Fruit fly (Drosophila melanogaster): ENCODE measurements around the gene 5PtaseI.
A peak's percentile ranks its signal among the peaks of the same experiment; 100 is the strongest.

The 5PtaseI gene

DNA sequence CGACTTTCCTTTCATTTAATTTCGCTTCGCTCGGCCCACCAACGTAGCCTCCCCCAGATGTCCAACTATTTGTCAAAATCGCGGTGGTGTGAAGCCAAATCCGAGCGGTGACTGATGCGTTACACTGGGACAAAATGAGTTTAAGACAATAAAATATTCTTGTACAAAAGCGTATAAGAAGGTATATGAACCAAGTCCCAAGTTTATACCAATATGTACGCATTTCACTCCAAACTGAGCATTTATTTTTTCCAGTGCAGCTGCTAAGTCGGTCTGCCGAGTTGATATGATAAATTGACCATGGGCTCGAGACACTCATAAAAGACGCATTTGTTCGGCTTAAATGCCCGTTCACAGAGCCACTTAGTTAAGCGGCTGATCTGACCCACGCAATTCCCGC, 40.2 kb downstream of the 5PtaseI start (continued):
- TF ChIP-seq CG15601 (tag; optimal IDR thresholded peaks at IDR 0.05) (no peak), CrebB (tag; optimal IDR thresholded peaks at IDR 0.05) (no peak), MTF-1 (GFP tag; optimal IDR thresholded peaks at IDR 0.05; ENCODE audit: borderline replicate concordance) (peak; percentile 8), bbx (GFP tag; IDR thresholded peaks at IDR 0.05; ENCODE audit: partially characterized antibody) (no peak), Dad (GFP tag; optimal IDR thresholded peaks at IDR 0.05) (peak; percentile 50), CG32772 (GFP tag; IDR thresholded peaks at IDR 0.05) (peak; percentile 29; the same call in 1 of the 2 replicates), CG13624 (GFP tag; optimal IDR thresholded peaks at IDR 0.05) (no peak), Dip2 (GFP tag; IDR thresholded peaks at IDR 0.05) (no peak), ttk (GFP tag; IDR thresholded peaks at IDR 0.05) (0 out of 2 replicates have a peak, but pooled peaks have one; percentile 24), hbn (GFP tag; IDR thresholded peaks at IDR 0.05; ENCODE audit: partially characterized antibody) (no peak), kni (GFP tag; optimal IDR thresholded peaks at IDR 0.05) (no peak), CG14014 (GFP tag; IDR thresholded peaks at IDR 0.05) (no peak), grau (tag; optimal IDR thresholded peaks at IDR 0.05) (peak; percentile 47), tap (tag; optimal IDR thresholded peaks at IDR 0.05) (peak; percentile 45), CG14860 (GFP tag; IDR thresholded peaks at IDR 0.05; ENCODE audit: partially characterized antibody) (no peak), hkb (optimal IDR thresholded peaks at IDR 0.05) (no peak), hkb (GFP tag; IDR thresholded peaks at IDR 0.05) (peak; percentile 10; the same call in 1 of the 2 replicates), dmrt11E (tag; optimal IDR thresholded peaks at IDR 0.05) (peak; percentile 48), vnd (GFP tag; IDR thresholded peaks at IDR 0.05; ENCODE audit: partially characterized antibody) (no peak), Lim3 (GFP tag; IDR thresholded peaks at IDR 0.05) (no peak), CG1024 (GFP tag; IDR thresholded peaks at IDR 0.05) (peak; percentile 72), ash1 (GFP tag; optimal IDR thresholded peaks at IDR 0.05) (no peak), ab (GFP tag; optimal IDR thresholded peaks at IDR 0.05) (no peak)

DNA sequence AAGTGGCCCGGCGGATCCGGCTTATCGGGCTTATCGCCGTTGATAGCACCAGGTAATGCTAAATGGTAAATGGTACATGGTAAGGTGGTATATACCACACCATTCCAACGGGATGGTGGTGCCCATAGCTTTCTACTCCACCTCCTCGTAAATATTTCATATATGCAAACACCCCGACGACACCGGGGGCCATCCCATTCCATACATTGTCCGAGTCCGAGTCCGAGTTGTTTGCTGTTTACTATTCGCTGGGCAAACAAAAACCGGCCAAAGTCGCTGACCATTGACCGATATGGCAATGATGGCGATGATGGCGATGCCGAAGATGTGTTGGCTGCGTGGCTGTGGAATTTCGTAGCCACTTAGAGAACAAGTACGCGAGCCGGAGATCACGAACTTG, 40.9 kb downstream of the 5PtaseI start:
- TF ChIP-seq sens (GFP tag) (peak; percentile 60), Med (GFP tag) (peak; percentile 15), CG12769 (tag; optimal IDR thresholded peaks at IDR 0.05) (peak; percentile 6), Sry-δ (GFP tag; optimal IDR thresholded peaks at IDR 0.05) (no peak), sd (tag; optimal IDR thresholded peaks at IDR 0.05) (peak; percentile 13), ATbp (GFP tag; optimal IDR thresholded peaks at IDR 0.05) (peak; percentile 27), Hey (tag; optimal IDR thresholded peaks at IDR 0.05) (no peak)

DNA sequence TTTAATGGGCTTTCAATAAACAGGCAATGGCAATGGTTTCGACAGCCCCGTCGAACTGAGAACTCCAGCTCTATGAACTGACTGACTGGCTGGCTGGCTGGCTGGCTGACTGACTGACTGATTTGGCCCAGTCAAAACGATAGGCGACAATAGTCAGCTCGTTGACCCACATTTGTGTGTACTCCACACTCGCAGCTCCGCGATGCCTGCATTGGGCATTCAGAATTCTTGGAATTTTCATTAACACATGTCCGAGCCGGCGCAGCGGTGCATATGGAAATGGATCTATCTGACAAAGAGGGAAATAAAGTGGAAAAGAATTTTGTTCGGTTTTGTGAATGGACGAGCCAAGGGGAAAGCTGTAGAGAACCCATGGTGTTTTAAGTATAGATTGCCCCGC, 42.7 kb downstream of the 5PtaseI start:
- TF ChIP-seq CG7745 (tag; optimal IDR thresholded peaks at IDR 0.05), result no peak
- TF ChIP-seq CG16815 (GFP tag; optimal IDR thresholded peaks at IDR 0.05), result no peak
- peak; percentile 45 for TF ChIP-seq sd (tag; optimal IDR thresholded peaks at IDR 0.05)
- no peak for TF ChIP-seq CG7987 (GFP tag; optimal IDR thresholded peaks at IDR 0.05)
- TF ChIP-seq vfl (GFP tag; optimal IDR thresholded peaks at IDR 0.05), result no peak
- no peak for TF ChIP-seq schlank (tag; optimal IDR thresholded peaks at IDR 0.05)
- TF ChIP-seq CG11696 (GFP tag; IDR thresholded peaks at IDR 0.05), result no peak
- TF ChIP-seq sens-2 (GFP tag; IDR thresholded peaks at IDR 0.05), result no peak
- TF ChIP-seq oc (tag; optimal IDR thresholded peaks at IDR 0.05), result no peak
- no peak for TF ChIP-seq Spps (tag; optimal IDR thresholded peaks at IDR 0.05)
- TF ChIP-seq seq (GFP tag; IDR thresholded peaks at IDR 0.05), result no peak
- peak; percentile 73 for TF ChIP-seq kni (GFP tag; optimal IDR thresholded peaks at IDR 0.05)
- TF ChIP-seq Hmx (GFP tag; optimal IDR thresholded peaks at IDR 0.05), result no peak
- TF ChIP-seq CG15479 (GFP tag; optimal IDR thresholded peaks at IDR 0.05), result no peak
- TF ChIP-seq ems (GFP tag; optimal IDR thresholded peaks at IDR 0.05), result no peak
- no peak for TF ChIP-seq Dad (GFP tag; optimal IDR thresholded peaks at IDR 0.05)
- peak; percentile 43 for TF ChIP-seq CG10209 (GFP tag; optimal IDR thresholded peaks at IDR 0.05)
- TF ChIP-seq disco-r (GFP tag; optimal IDR thresholded peaks at IDR 0.05), result no peak
- no peak for TF ChIP-seq CG3726 (GFP tag; IDR thresholded peaks at IDR 0.05)
- TF ChIP-seq E2f1 (GFP tag; IDR thresholded peaks at IDR 0.05), result no peak
- TF ChIP-seq Doc3 (GFP tag; IDR thresholded peaks at IDR 0.05; ENCODE audit: partially characterized antibody), result no peak
- no peak for TF ChIP-seq ac (GFP tag; optimal IDR thresholded peaks at IDR 0.05)
- no peak for TF ChIP-seq CG6689 (GFP tag; IDR thresholded peaks at IDR 0.05)
